Worm (Caenorhabditis elegans): ENCODE results near the gene clec-6.

- TF ChIP-seq T22C8.4 (GFP tag; IDR thresholded peaks at IDR 0.05) (no peak), klf-2 (GFP tag; conservative IDR thresholded peaks at IDR 0.05) (no peak), ztf-29 (GFP tag; IDR thresholded peaks at IDR 0.05) (no peak), tab-1 (GFP tag; IDR thresholded peaks at IDR 0.05) (no peak), med-1 (GFP tag; optimal IDR thresholded peaks at IDR 0.05; ENCODE audit: insufficient read depth) (no peak), flt-1 (GFP tag; IDR thresholded peaks at IDR 0.05) (no peak), ref-1 (GFP tag; conservative IDR thresholded peaks at IDR 0.05) (no peak)
Observed at ce11 chrIII:4868643-4869042, 18.6 kb downstream of the clec-6 start, which contains the start of the genes msd-4 and C35D10.3.
